ENCODE assay signal across 4 fruit fly cellular contexts in the genomic region with DNA sequence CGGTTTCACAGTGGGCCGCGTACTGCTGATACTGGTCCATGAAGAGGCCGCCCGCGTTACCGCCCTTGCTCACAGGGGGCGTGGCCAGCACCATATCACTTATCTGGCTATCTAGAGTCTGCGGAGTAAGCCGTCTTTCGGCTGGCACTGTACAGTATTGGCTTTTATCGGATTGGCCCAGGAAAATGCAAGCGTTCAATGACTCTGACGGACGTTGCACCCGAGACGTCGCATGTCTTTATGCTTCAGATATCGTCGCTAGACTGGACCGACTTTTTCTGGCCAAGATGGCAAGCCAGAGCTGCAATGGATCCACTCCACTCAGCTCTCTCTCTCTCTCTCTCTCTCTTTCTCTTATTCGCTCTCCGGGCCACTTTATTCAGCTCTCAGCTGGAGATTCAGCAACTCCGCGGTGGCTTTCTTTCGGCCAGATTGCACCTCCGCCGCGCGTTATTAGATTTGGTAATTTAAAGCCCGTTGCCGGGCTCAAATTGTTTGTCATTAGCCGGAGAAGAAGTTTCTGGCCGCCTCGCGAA.
TF ChIP-seq lines count a peak whose summit lies in the region.

A gene (minus strand): TSS at position 273 of the 536 bp plus-strand sequence.

- no peak for TF ChIP-seq CTCF in whole organism, embryonic (GFP tag; optimal IDR thresholded peaks at IDR 0.05; lab: Kevin White, UChicago)

TF ChIP-seq in whole organism, embryonic, 481 proteins besides CTCF, POLR2A, EP300 and RAD21 (continues in another document):
- TF ChIP-seq bigmax (GFP tag; optimal IDR thresholded peaks at IDR 0.05; lab: Kevin White, UChicago) (no peak), Fer2 (tag; optimal IDR thresholded peaks at IDR 0.05; lab: Kevin White, UChicago) (no peak), ATbp (GFP tag; optimal IDR thresholded peaks at IDR 0.05; lab: Kevin White, UChicago) (no peak), CG6683 (GFP tag; optimal IDR thresholded peaks at IDR 0.05; lab: Kevin White, UChicago) (no peak), sr (GFP tag; IDR thresholded peaks at IDR 0.05; lab: Robert Waterston, UW) (no peak), toy (GFP tag; IDR thresholded peaks at IDR 0.05; lab: Robert Waterston, UW) (no peak), Trl (optimal IDR thresholded peaks at IDR 0.05; lab: Kevin White, UChicago) (peak; percentile 45 to 69), Trl (GFP tag; optimal IDR thresholded peaks at IDR 0.05; lab: Kevin White, UChicago) (no peak), aop (GFP tag; IDR thresholded peaks at IDR 0.05; lab: Robert Waterston, UW) (no peak), Lpt (GFP tag; optimal IDR thresholded peaks at IDR 0.05; lab: Kevin White, UChicago) (no peak), her (GFP tag; optimal IDR thresholded peaks at IDR 0.05; lab: Kevin White, UChicago) (no peak), Poxn (GFP tag; IDR thresholded peaks at IDR 0.05; lab: Robert Waterston, UW) (no peak), ci (GFP tag; IDR thresholded peaks at IDR 0.05; lab: Robert Waterston, UW) (peak; percentile 31; the same call in 1 of the 3 replicates), mld (GFP tag; IDR thresholded peaks at IDR 0.05; lab: Robert Waterston, UW; ENCODE audit: partially characterized antibody) (no peak), CG6272 (GFP tag; IDR thresholded peaks at IDR 0.05; lab: Robert Waterston, UW) (no peak), sna (GFP tag; IDR thresholded peaks at IDR 0.05; lab: Robert Waterston, UW; ENCODE audit: partially characterized antibody) (0 out of 2 replicates have a peak, but pooled peaks have one; percentile 16), Six4 (GFP tag; optimal IDR thresholded peaks at IDR 0.05; lab: Kevin White, UChicago) (no peak), Jarid2 (GFP tag; optimal IDR thresholded peaks at IDR 0.05; lab: Kevin White, UChicago) (peak; percentile 27), gce (GFP tag; IDR thresholded peaks at IDR 0.05; lab: Robert Waterston, UW) (no peak), Med (GFP tag; lab: Kevin White, UChicago) (peak; percentile 13), twi (tag; optimal IDR thresholded peaks at IDR 0.05; lab: Kevin White, UChicago) (no peak), Adf1 (GFP tag; IDR thresholded peaks at IDR 0.05; lab: Robert Waterston, UW) (no peak)

TF ChIP-seq in whole organism, prepupa, 60 proteins besides CTCF, POLR2A, EP300 and RAD21:
- TF ChIP-seq fd85E (GFP tag; optimal IDR thresholded peaks at IDR 0.05; lab: Kevin White, UChicago) (no peak), CG8119 (GFP tag; IDR thresholded peaks at IDR 0.05; lab: Robert Waterston, UW) (0 out of 3 replicates have a peak, but pooled peaks have one; percentile 16), CG6276 (GFP tag; optimal IDR thresholded peaks at IDR 0.05; lab: Kevin White, UChicago) (peak; percentile 31), achi (GFP tag; optimal IDR thresholded peaks at IDR 0.05; lab: Kevin White, UChicago) (no peak), CG3919 (GFP tag; optimal IDR thresholded peaks at IDR 0.05; lab: Kevin White, UChicago) (peak; percentile 22), CG6854 (GFP tag; optimal IDR thresholded peaks at IDR 0.05; lab: Kevin White, UChicago) (peak; percentile 35), Eip78C (GFP tag; lab: Kevin White, UChicago) (peak; percentile 29), dac (GFP tag; optimal IDR thresholded peaks at IDR 0.05; lab: Kevin White, UChicago) (no peak), svp (GFP tag; lab: Kevin White, UChicago) (no peak), CG15336 (GFP tag; IDR thresholded peaks at IDR 0.05; lab: Robert Waterston, UW) (peak; percentile 43; the same call in 1 of the 2 replicates)

TF ChIP-seq in whole organism, pupa, 21 proteins besides CTCF, POLR2A, EP300 and RAD21:
- peak; percentile 25 for TF ChIP-seq CG8159 (tag; optimal IDR thresholded peaks at IDR 0.05; lab: Kevin White, UChicago)
- peak; percentile 21 for TF ChIP-seq CG13204 (GFP tag; optimal IDR thresholded peaks at IDR 0.05; lab: Kevin White, UChicago)
- peak; percentile 86 for TF ChIP-seq EcR (GFP tag; optimal IDR thresholded peaks at IDR 0.05; lab: Kevin White, UChicago)
- no peak for TF ChIP-seq CG12605 (GFP tag; IDR thresholded peaks at IDR 0.05; lab: Robert Waterston, UW)
- 0 out of 3 replicates have a peak, but pooled peaks have one; percentile 17 for TF ChIP-seq CG4496 (GFP tag; IDR thresholded peaks at IDR 0.05; lab: Robert Waterston, UW)
- peak; percentile 32; the same call in 1 of the 2 replicates for TF ChIP-seq CG32121 (GFP tag; IDR thresholded peaks at IDR 0.05; lab: Robert Waterston, UW)
- TF ChIP-seq D1 (tag; optimal IDR thresholded peaks at IDR 0.05; lab: Kevin White, UChicago) = no peak

TF ChIP-seq in whole organism, wandering third instar larva, 38 proteins besides CTCF, POLR2A, EP300 and RAD21:
- TF ChIP-seq Vsx2 (GFP tag; optimal IDR thresholded peaks at IDR 0.05; lab: Kevin White, UChicago; ENCODE audit: partially characterized antibody) (peak; percentile 26), Dif (GFP tag; optimal IDR thresholded peaks at IDR 0.05; lab: Kevin White, UChicago; ENCODE audit: partially characterized antibody) (peak; percentile 77), dl (GFP tag; optimal IDR thresholded peaks at IDR 0.05; lab: Kevin White, UChicago; ENCODE audit: insufficient read depth in 1 of 2, partially characterized antibody in 2 of 2) (peak; percentile 41 to 67), Myc (optimal IDR thresholded peaks at IDR 0.05; lab: Kevin White, UChicago) (no peak)
